Fruit fly (Drosophila melanogaster) whole organism: ENCODE results near the gene mxc.

ENCODE experiments used
- CG8478 ChIP-seq: fragments of >200 bp; optimal IDR thresholded peaks from 2 replicates; lab custom pipeline; 2018; ENCODE audit warnings: inconsistent platforms
- Dll ChIP-seq: fragments of >200 bp; optimal IDR thresholded peaks from 2 replicates; lab custom pipeline; 2017
- EcR ChIP-seq, 2 experiments: fragments of >200 bp; optimal IDR thresholded peaks; 2 replicates each; lab custom pipeline; 2017; ENCODE audit warnings: missing biosample characterization in 2 of 2, missing genetic modification characterization in 2 of 2, missing genetic modification reagents in 2 of 2
- psq ChIP-seq: fragments of >200 bp; optimal IDR thresholded peaks from 2 replicates; lab custom pipeline; 2017
- usp ChIP-seq: fragments of >200 bp; optimal IDR thresholded peaks from 2 replicates; lab custom pipeline; 2017; ENCODE audit warnings: missing biosample characterization, missing genetic modification characterization, mixed read lengths

- TF ChIP-seq EcR (GFP tag; optimal IDR thresholded peaks at IDR 0.05; lab: Kevin White, UChicago) (no peak), psq (no peak), usp (GFP tag; lab: Kevin White, UChicago) (no peak), CG8478 (lab: Kevin White, UChicago) (no peak), Dll (lab: Kevin White, UChicago) (no peak)
Measured at dm6 chrX:9226837-9227236, 16.4 kb downstream of the mxc start, which contains the start of gene Gr8a.
